Worm (Caenorhabditis elegans): ENCODE measurements around the gene kin-9.

DNA sequence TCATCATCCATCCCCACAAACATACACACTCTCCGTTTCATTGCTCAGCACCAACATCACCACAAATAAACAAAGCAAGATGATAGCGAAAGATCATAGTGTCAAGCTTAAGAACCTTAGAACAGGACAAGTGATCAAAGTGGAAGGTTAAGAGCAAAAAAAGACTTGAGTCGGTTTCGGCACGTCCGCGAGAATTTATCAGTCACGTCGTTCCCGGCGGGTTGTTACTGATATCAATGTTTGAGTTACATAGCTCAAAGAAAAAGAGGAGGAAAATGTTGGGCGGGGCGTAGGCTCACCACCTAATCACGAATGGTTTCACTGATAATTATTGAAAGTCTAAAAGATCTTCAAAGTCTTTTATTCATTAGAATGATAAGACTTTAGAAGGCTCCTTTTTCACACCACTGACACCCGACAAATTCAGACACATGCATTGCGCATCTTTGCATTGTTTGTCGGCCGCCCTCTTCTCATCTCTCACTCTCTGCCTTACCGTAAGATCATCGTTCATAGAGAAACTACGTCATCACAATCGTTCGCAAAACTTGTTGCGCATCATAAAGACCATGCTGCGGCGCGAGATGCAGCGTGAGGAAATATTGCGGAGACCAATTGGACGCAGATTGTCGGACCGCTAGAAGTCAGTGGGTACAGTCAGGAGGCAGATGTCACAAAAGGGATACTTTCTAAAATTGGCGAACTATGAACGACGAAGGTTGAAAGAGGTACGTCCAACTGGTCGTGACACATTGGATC is 44.8 kb downstream of the kin-9 start:
- peak; percentile 65 to 91 for TF ChIP-seq lsy-2 (tag; optimal IDR thresholded peaks at IDR 0.05)
- no peak for TF ChIP-seq fkh-10 (GFP tag; optimal IDR thresholded peaks at IDR 0.05)
- TF ChIP-seq sup-37 (GFP tag; optimal IDR thresholded peaks at IDR 0.05) = no peak
- TF ChIP-seq snpc-4 (tag; optimal IDR thresholded peaks at IDR 0.05) = peak; percentile 43
- peak; percentile 91 for TF ChIP-seq snu-23 (GFP tag; optimal IDR thresholded peaks at IDR 0.05)
- TF ChIP-seq egl-13 (tag; optimal IDR thresholded peaks at IDR 0.05) = no peak
- TF ChIP-seq ceh-63 (GFP tag; optimal IDR thresholded peaks at IDR 0.05) = no peak
- TF ChIP-seq nhr-77 (tag; optimal IDR thresholded peaks at IDR 0.05) = peak; percentile 50
- TF ChIP-seq mep-1 (tag; optimal IDR thresholded peaks at IDR 0.05) = peak; percentile 59
- TF ChIP-seq egl-27 (tag; optimal IDR thresholded peaks at IDR 0.05) = peak; percentile 76 to 77
- peak; percentile 21 for TF ChIP-seq nhr-11 (tag; optimal IDR thresholded peaks at IDR 0.05)
- TF ChIP-seq unc-62 (GFP tag; optimal IDR thresholded peaks at IDR 0.05) = no peak
- peak; percentile 58 for TF ChIP-seq lin-13 (GFP tag; optimal IDR thresholded peaks at IDR 0.05)

Measured in whole organism, L1 larva.